Fruit fly (Drosophila melanogaster) S2 (cell line): Measurements from ENCODE around the gene par-6.

Experiments
- CG8478 ChIP-seq: fragments of >200 bp; optimal IDR thresholded peaks from 2 replicates; lab custom pipeline; 2018
- CTCF ChIP-seq, 2 experiments: fragments of >200 bp; optimal IDR thresholded peaks; 2 replicates each; lab custom pipeline; 2018

Gene par-6

dm6 chrX:17702738-17703570 lies at the start of gene par-6, which contains the start of gene CG8188:
TSS of gene par-6 (plus strand) at chrX:17703352.
TSS of gene CG8188 (minus strand) at chrX:17703024.
- TF ChIP-seq CG8478 (lab: Kevin White, UChicago) (no peak), CTCF (optimal IDR thresholded peaks at IDR 0.05; lab: Kevin White, UChicago) (no peak)

DNA sequence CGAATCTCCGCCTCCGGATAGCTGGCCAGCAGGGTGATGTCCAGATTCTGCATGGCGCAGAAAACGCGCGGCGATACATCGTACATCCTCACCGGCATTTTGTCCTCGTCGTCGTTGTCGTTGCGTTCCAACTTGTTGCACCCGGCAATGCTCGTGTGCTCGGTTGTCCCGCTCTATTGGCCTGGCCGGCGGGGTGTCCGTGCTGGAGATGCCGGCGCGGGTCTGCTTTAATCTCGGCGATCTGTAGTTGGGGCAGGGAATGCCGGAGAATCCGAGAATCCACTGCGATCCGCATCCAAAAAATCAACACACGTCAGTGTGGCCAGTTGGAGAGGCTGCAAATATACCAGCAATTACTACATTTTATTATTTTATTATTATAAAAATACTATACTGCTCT lies 46.7 kb upstream of the par-6 start, which contains the start of gene IntS2:
Gene IntS2, minus strand, starts transcription at position 318 of the 400 bp plus-strand sequence.
- TF ChIP-seq CTCF (optimal IDR thresholded peaks at IDR 0.05; lab: Kevin White, UChicago) (no peak), CG8478 (lab: Kevin White, UChicago) (no peak)

dm6 chrX:17657050-17657696 lies 46.0 kb upstream of the par-6 start, which contains the start of gene beta-Spec:
TSS of gene beta-Spec (plus strand) at chrX:17657372.
- TF ChIP-seq CTCF (optimal IDR thresholded peaks at IDR 0.05; lab: Kevin White, UChicago) (no peak), CG8478 (lab: Kevin White, UChicago) (no peak)

DNA sequence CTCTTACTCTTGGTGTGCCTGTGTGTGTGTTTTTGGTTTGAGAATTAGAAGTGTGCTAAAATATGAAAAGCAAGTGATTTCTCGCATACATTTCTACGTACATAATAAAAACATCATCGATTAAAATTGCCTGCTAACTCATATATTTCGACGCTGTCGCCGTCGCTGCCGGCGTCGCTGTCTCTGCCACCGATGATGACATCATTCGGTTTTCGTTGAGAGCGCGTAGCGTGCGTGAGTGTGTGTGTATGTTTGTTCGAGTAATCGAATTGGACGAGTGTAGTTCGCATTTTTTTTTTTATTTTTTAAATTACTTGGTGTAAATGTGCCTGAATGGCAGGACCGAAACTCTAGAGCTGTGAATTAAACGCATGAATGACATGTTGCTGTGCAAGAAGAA lies 45.4 kb upstream of the par-6 start:
- TF ChIP-seq CTCF (optimal IDR thresholded peaks at IDR 0.05; lab: Kevin White, UChicago) (no peak), CG8478 (lab: Kevin White, UChicago) (no peak)

dm6 chrX:17658207-17659118 lies 44.7 kb upstream of the par-6 start:
- TF ChIP-seq CG8478 (lab: Kevin White, UChicago) (no peak), CTCF (optimal IDR thresholded peaks at IDR 0.05; lab: Kevin White, UChicago) (peak in 1 of 2 experiments; percentile 5)

DNA sequence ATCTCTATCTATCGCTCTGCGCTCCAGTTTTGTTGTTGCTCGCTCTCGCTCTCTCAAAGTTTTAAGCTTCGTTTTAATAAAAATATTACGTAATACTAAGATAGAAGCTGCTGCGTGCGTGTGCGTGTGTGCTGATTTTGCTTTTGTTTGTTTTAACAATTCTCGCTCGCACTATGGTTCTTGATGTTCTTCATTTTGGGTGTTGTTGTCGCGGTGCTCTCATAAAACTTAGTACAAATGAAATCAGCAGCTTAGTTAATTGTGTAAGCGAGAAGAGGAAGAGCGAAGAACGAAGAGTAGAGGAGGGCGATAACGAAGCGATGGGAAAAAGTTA lies 44.1 kb upstream of the par-6 start:
- TF ChIP-seq CG8478 (lab: Kevin White, UChicago), result no peak
- no peak for TF ChIP-seq CTCF (optimal IDR thresholded peaks at IDR 0.05; lab: Kevin White, UChicago)

dm6 chrX:17671788-17672187 lies 31.4 kb upstream of the par-6 start, which contains the start of gene CG12990:
TSS of gene CG12990 (minus strand) at chrX:17671888.
- TF ChIP-seq CTCF (optimal IDR thresholded peaks at IDR 0.05; lab: Kevin White, UChicago), result no peak
- no peak for TF ChIP-seq CG8478 (lab: Kevin White, UChicago)

DNA sequence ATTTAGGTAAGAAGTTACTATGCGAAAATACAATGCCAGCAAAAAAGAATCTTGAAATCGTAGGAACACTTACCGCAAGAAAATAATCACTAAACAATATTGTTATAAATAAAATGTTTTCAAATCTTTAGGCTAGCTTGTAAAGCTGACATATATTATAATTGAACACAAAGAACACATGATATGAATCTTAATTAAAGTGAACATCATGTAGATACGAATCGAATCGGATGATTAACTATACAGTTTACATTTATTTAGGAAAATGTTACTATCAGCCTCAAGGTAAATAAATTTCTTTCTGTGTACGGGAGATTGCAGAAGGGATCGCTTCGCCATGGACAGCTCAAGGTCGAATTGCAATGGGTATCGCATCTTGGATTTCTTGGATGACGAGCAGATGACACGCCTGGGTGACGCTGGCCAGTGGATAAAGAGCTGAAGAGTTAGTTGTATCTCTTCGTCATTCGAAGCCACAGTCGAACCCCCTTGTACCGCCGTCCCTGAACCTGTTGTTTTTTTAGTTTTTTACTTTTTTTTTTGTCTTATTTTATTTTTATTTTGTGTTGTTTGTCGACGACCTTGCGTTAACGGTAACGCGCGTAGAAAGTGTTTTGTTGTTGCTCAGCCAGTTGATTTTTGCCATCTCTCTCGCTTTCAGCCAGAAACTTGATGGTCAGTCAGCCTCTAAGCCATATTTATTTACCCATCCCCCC lies 25.0 kb upstream of the par-6 start:
- no peak for TF ChIP-seq CG8478 (lab: Kevin White, UChicago)
- TF ChIP-seq CTCF (optimal IDR thresholded peaks at IDR 0.05; lab: Kevin White, UChicago), result no peak

DNA sequence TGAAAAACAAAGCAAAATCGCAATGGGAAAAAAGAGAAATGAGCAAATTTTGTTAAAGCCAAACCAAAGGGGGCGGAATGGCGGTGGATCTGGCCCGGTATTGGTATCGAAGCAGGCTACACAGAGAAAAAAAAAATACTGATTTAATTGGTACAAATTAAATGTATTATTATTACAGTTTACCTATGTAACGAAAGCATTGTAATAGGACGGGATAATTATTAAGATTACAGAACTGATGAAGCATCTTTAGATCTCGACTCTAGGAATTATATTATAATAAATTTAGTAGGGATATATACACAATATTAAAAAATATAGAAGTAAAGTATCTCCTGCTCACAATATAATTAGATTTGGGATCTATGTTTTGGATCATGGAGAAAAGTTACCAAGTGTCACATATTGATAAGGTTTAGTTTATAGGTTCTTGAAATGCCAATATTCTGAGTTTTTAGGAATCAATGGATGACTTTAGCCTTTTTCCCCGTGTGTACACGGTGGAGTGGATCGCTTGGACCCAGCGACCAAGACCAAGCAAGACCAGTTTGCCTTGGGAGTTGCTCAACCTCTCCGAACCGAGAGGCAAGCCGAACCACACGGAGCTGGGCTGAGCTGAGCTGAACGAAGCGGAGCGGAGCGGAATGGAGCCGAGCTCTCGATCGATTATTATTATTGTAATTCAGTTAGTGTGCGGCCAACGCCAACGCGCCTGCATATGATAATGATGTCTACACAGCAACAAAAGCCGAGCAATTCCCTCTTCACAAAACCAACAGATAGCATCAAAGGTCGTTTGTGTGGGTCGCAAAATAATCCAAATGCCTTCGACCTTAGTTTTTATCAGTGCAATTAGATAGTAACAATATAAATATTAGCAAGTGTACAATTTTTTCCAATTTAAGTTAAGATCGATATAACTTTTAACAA lies 23.2 kb upstream of the par-6 start:
- TF ChIP-seq CG8478 (lab: Kevin White, UChicago), result no peak
- no peak for TF ChIP-seq CTCF (optimal IDR thresholded peaks at IDR 0.05; lab: Kevin White, UChicago)

DNA sequence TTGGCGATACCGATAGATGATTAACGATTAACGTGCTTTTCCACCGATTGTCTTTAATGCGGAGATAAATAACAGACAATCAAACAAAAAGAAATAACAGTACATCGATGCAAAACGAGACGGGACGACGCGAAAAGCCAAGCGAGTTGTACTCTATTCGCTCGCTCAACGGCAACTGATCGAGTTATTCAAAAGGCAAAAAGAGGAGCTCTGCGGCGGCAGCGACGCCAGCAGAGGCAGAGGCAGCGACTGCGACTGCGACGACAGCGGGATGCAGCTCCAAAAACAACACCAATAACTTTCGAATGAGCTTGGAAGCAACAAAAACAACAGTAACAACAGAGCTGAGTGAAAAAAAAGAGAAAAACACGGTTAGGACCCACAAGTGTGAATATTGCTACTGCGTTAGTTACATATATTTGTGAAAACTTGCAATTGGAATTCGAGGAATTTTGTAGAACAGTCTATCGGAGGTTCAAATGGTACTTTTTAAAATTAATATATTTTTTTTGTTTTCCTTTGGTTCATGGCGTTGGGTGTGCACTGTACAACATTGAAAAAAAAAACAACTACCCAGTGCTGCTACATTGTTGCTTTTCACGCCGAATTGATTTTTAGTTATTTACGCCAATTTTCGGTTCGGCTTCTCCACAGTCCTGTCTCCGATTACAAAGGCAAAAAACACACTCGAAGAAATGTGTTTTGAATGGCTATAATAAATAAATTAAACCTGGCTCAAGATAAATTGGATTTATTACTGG lies 20.2 kb upstream of the par-6 start:
- TF ChIP-seq CTCF (optimal IDR thresholded peaks at IDR 0.05; lab: Kevin White, UChicago) (no peak), CG8478 (lab: Kevin White, UChicago) (no peak)

DNA sequence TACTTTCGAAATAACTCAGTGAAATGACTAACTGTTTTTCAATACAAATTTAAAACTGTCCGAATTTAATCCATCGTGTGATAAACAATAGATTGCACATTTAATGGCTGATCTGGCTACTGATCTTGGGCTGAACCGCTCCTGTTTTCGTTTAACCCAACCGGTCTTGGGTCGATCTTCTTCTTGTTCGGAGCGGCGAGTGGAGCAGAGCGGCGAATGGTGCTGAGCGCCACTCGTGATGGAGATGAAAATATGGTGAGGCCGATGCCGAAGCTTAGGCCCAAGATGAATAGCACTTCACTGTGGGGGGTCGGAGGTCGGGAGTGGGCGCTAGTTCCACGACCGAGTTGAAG lies 19.7 kb upstream of the par-6 start:
- no peak for TF ChIP-seq CG8478 (lab: Kevin White, UChicago)
- TF ChIP-seq CTCF (optimal IDR thresholded peaks at IDR 0.05; lab: Kevin White, UChicago), result no peak

DNA sequence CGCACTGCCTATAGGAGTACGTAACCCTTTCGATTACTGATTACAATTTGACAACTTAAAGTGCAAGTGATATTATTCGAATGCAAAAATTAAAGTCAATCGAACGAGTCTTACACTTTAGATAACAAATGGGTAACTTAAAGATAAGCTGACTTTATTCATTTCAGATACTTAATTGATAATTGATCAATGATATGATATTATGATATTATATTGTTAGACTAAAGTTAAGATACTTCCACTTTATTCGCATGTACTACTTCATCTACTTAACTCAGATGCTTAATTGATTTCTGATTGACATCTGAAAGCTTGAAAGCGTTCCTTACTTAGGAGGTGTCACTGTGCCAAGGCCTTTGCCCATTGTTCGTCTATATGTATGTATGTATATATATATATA lies 17.0 kb upstream of the par-6 start:
- no peak for TF ChIP-seq CG8478 (lab: Kevin White, UChicago)
- no peak for TF ChIP-seq CTCF (optimal IDR thresholded peaks at IDR 0.05; lab: Kevin White, UChicago)
